Fruit fly (Drosophila melanogaster) whole organism, embryonic: ENCODE data around the gene Elp3.
A peak's percentile ranks its signal among the peaks of the same experiment; 100 is the strongest.

ENCODE experiments used
- Ada2b ChIP-seq: fragments of 200-800 bp; sonication (Bioruptor generic); IDR thresholded peaks from 2 replicates; pipeline ENCODE4 v1.3.6; 2022; ENCODE audit warnings: missing biosample characterization, missing genetic modification characterization
- Atf-2 ChIP-seq: fragments of 200-800 bp; sonication (Bioruptor generic); optimal IDR thresholded peaks from 2 replicates; lab custom pipeline; 2016; ENCODE audit warnings: missing biosample characterization, missing genetic modification characterization
- CG10209 ChIP-seq: fragments of 200-800 bp; sonication (Bioruptor generic); optimal IDR thresholded peaks from 3 replicates; lab custom pipeline; 2017; ENCODE audit warnings: missing biosample characterization, mild to moderate bottlenecking, missing genetic modification characterization, missing genetic modification reagents
- CG10543 ChIP-seq: fragments of 200-800 bp; sonication (Bioruptor generic); optimal IDR thresholded peaks from 3 replicates; lab custom pipeline; 2017; ENCODE audit warnings: missing biosample characterization, mild to moderate bottlenecking, missing genetic modification characterization, moderate library complexity
- CG10979 ChIP-seq: fragments of 200-800 bp; sonication (Bioruptor generic); optimal IDR thresholded peaks from 2 replicates; lab custom pipeline; 2018; ENCODE audit warnings: missing biosample characterization, mild to moderate bottlenecking, missing genetic modification characterization, moderate library complexity
- CG11085 ChIP-seq: fragments of 200-800 bp; sonication (Bioruptor generic); IDR thresholded peaks from 2 replicates; pipeline ENCODE4 v1.3.6; 2022; ENCODE audit warnings: missing biosample characterization, missing genetic modification characterization
- CG12236 ChIP-seq: fragments of 200-800 bp; sonication (Bioruptor generic); optimal IDR thresholded peaks from 2 replicates; lab custom pipeline; 2016; ENCODE audit warnings: missing biosample characterization, missing genetic modification characterization
- CG12659 ChIP-seq: fragments of 200-800 bp; sonication (Bioruptor generic); optimal IDR thresholded peaks from 3 replicates; lab custom pipeline; 2017; ENCODE audit warnings: mild to moderate bottlenecking, missing biosample characterization, missing genetic modification reagents, missing genetic modification characterization
- CG17361 ChIP-seq: fragments of 200-800 bp; sonication (Bioruptor generic); IDR thresholded peaks from 3 replicates; pipeline ENCODE4 v1.3.6; 2022; ENCODE audit warnings: missing biosample characterization, missing genetic modification characterization
- CG18476 ChIP-seq: fragments of 200-800 bp; sonication (Bioruptor generic); optimal IDR thresholded peaks from 2 replicates; lab custom pipeline; 2016; ENCODE audit warnings: missing biosample characterization, mild to moderate bottlenecking, missing genetic modification characterization
- CG18619 ChIP-seq: fragments of 200-800 bp; sonication (Bioruptor generic); optimal IDR thresholded peaks from 3 replicates; lab custom pipeline; 2017; ENCODE audit warnings: missing biosample characterization, mild to moderate bottlenecking, missing genetic modification characterization
- CG2129 ChIP-seq: fragments of 200-800 bp; sonication (Bioruptor generic); IDR thresholded peaks from 2 replicates; pipeline ENCODE4 v1.3.6; 2022; ENCODE audit warnings: missing biosample characterization, missing genetic modification characterization; ENCODE audit not compliant: partially characterized antibody
- CG31441 ChIP-seq: fragments of 200-800 bp; sonication (Bioruptor generic); IDR thresholded peaks from 2 replicates; pipeline ENCODE4 v1.3.6; 2022; ENCODE audit warnings: missing biosample characterization, missing genetic modification characterization
- CG32532 ChIP-seq: fragments of 200-800 bp; sonication (Bioruptor generic); IDR thresholded peaks from 2 replicates; pipeline ENCODE4 v1.3.6; 2022; ENCODE audit warnings: missing biosample characterization, missing genetic modification characterization
- CG6683 ChIP-seq: fragments of 200-800 bp; sonication (Bioruptor generic); optimal IDR thresholded peaks from 2 replicates; lab custom pipeline; 2017; ENCODE audit warnings: missing biosample characterization, mild to moderate bottlenecking, missing genetic modification characterization, missing genetic modification reagents
- CG9437 ChIP-seq: fragments of 200-800 bp; sonication (Bioruptor generic); optimal IDR thresholded peaks from 2 replicates; lab custom pipeline; 2018; ENCODE audit warnings: missing biosample characterization, mild to moderate bottlenecking, missing genetic modification characterization
- Dbx ChIP-seq: fragments of 200-800 bp; sonication (Bioruptor generic); IDR thresholded peaks from 3 replicates; pipeline ENCODE4 v1.3.6; 2022; ENCODE audit warnings: missing biosample characterization, missing genetic modification characterization
- Dp ChIP-seq: fragments of 200-800 bp; sonication (Bioruptor generic); optimal IDR thresholded peaks from 2 replicates; lab custom pipeline; 2018; ENCODE audit warnings: missing biosample characterization, mild to moderate bottlenecking, missing genetic modification characterization, moderate library complexity
- Dref ChIP-seq: fragments of 200-800 bp; sonication (Bioruptor generic); IDR thresholded peaks from 2 replicates; pipeline ENCODE4 v1.3.6; 2022; ENCODE audit warnings: missing biosample characterization, missing genetic modification characterization
- E2f1 ChIP-seq: fragments of 200-800 bp; sonication (Bioruptor generic); IDR thresholded peaks from 2 replicates; pipeline ENCODE4 v1.3.6; 2022; ENCODE audit warnings: missing biosample characterization, missing genetic modification characterization
- Eip74EF ChIP-seq, 2 experiments: fragments of 200-800 bp in 1 of 2; fragments of >200 bp in 1 of 2; sonication (Bioruptor generic) in 1 of 2; optimal IDR thresholded peaks; 2 replicates each; lab custom pipeline; 2017 to 2019; ENCODE audit warnings: missing biosample characterization in 2 of 2, missing genetic modification characterization in 2 of 2, mild to moderate bottlenecking in 1 of 2, moderate library complexity in 1 of 2
- Ets65A ChIP-seq: fragments of 200-800 bp; sonication (Bioruptor generic); peaks from one replicate; lab custom pipeline; 2016; ENCODE audit warnings: missing biosample characterization, missing genetic modification characterization
- H15 ChIP-seq: fragments of 200-800 bp; sonication (Bioruptor generic); IDR thresholded peaks from 3 replicates; pipeline ENCODE4 v1.3.6; 2022; ENCODE audit warnings: missing biosample characterization, missing genetic modification characterization
- H2.0 ChIP-seq: fragments of 200-800 bp; sonication (Bioruptor generic); IDR thresholded peaks from 2 replicates; pipeline ENCODE4 v1.3.6; 2022; ENCODE audit warnings: missing biosample characterization, missing genetic modification characterization
- Hr3 ChIP-seq: fragments of 200-800 bp; sonication (Bioruptor generic); optimal IDR thresholded peaks from 3 replicates; lab custom pipeline; 2016; ENCODE audit warnings: missing biosample characterization, missing genetic modification characterization
- Hr78 ChIP-seq, 2 experiments: fragments of 200-800 bp in 1 of 2; fragments of >200 bp in 1 of 2; sonication (Bioruptor generic) in 1 of 2; optimal IDR thresholded peaks; 2 replicates each; lab custom pipeline; 2017 to 2019; ENCODE audit warnings: missing biosample characterization in 2 of 2, missing genetic modification characterization in 2 of 2, mild to moderate bottlenecking in 1 of 2, moderate library complexity in 1 of 2
- MBD-R2 ChIP-seq: fragments of 200-800 bp; sonication (Bioruptor generic); IDR thresholded peaks from 2 replicates; pipeline ENCODE4 v1.3.6; 2022; ENCODE audit warnings: missing biosample characterization, missing genetic modification characterization
- Med ChIP-seq: fragments of 200-800 bp; sonication (Bioruptor generic); peaks from one replicate; lab custom pipeline; 2016; ENCODE audit warnings: missing biosample characterization, missing genetic modification characterization, mild to moderate bottlenecking, inconsistent platforms, moderate library complexity
- NFAT ChIP-seq: fragments of 200-800 bp; sonication (Bioruptor generic); IDR thresholded peaks from 2 replicates; pipeline ENCODE4 v1.3.6; 2022; ENCODE audit warnings: missing biosample characterization, missing genetic modification characterization
- Taf1 ChIP-seq: fragments of 200-800 bp; sonication (Bioruptor generic); IDR thresholded peaks from 2 replicates; pipeline ENCODE4 v1.3.6; 2022; ENCODE audit warnings: missing biosample characterization, missing genetic modification characterization
- az2 ChIP-seq: fragments of 200-800 bp; sonication (Bioruptor generic); optimal IDR thresholded peaks from 3 replicates; lab custom pipeline; 2016; ENCODE audit warnings: missing biosample characterization, missing genetic modification characterization
- crp ChIP-seq, 2 experiments: fragments of 200-800 bp; sonication (Bioruptor generic); optimal IDR thresholded peaks; 2 replicates in 1 of 2; 3 replicates in 1 of 2; lab custom pipeline; 2017; ENCODE audit warnings: missing biosample characterization in 2 of 2, missing genetic modification characterization in 2 of 2, mild to moderate bottlenecking in 1 of 2, moderate library complexity in 1 of 2
- dimm ChIP-seq: fragments of 200-800 bp; sonication (Bioruptor generic); IDR thresholded peaks from 2 replicates; pipeline ENCODE4 v1.3.6; 2022; ENCODE audit warnings: missing biosample characterization, missing genetic modification characterization
- dmrt99B ChIP-seq: fragments of 200-800 bp; sonication (Bioruptor generic); optimal IDR thresholded peaks from 2 replicates; lab custom pipeline; 2018; ENCODE audit warnings: missing biosample characterization, mild to moderate bottlenecking, missing genetic modification characterization, moderate library complexity
- en ChIP-seq: fragments of 200-800 bp; sonication (Bioruptor generic); optimal IDR thresholded peaks from 2 replicates; lab custom pipeline; 2016; ENCODE audit warnings: missing biosample characterization, missing genetic modification characterization
- grau ChIP-seq: fragments of 200-800 bp; optimal IDR thresholded peaks from 3 replicates; lab custom pipeline; 2019; ENCODE audit warnings: missing biosample characterization, mild to moderate bottlenecking, missing genetic modification characterization, moderate library complexity
- kah ChIP-seq: fragments of 200-800 bp; sonication (Bioruptor generic); optimal IDR thresholded peaks from 2 replicates; lab custom pipeline; 2018; ENCODE audit warnings: missing biosample characterization, mild to moderate bottlenecking, missing genetic modification characterization
- nau ChIP-seq: fragments of 200-800 bp; sonication (Bioruptor generic); optimal IDR thresholded peaks from 3 replicates; lab custom pipeline; 2017; ENCODE audit warnings: missing biosample characterization, mild to moderate bottlenecking, missing genetic modification characterization, missing genetic modification reagents
- nmo ChIP-seq: fragments of 200-800 bp; sonication (Bioruptor generic); optimal IDR thresholded peaks from 2 replicates; lab custom pipeline; 2018; ENCODE audit warnings: missing biosample characterization, mild to moderate bottlenecking, missing genetic modification characterization, moderate library complexity
- nom ChIP-seq: fragments of 200-800 bp; sonication (Bioruptor generic); optimal IDR thresholded peaks from 2 replicates; lab custom pipeline; 2017; ENCODE audit warnings: missing biosample characterization, missing genetic modification characterization, mild to moderate bottlenecking, moderate library complexity, missing genetic modification reagents
- oc ChIP-seq: fragments of 200-800 bp; sonication (Bioruptor generic); optimal IDR thresholded peaks from 2 replicates; lab custom pipeline; 2018; ENCODE audit warnings: missing biosample characterization, mild to moderate bottlenecking, missing genetic modification characterization, moderate library complexity
- prd ChIP-seq, 3 experiments: fragments of >200 bp in 2 of 3; fragments of 200-800 bp in 1 of 3; sonication (Bioruptor generic) in 1 of 3; optimal IDR thresholded peaks in 2 of 3; IDR thresholded peaks in 1 of 3; 2 replicates in 2 of 3; 3 replicates in 1 of 3; pipeline versions ENCODE4 v1.3.6 to Lab custom; 2017 to 2022; ENCODE audit warnings: missing biosample characterization in 1 of 3, missing genetic modification characterization in 1 of 3
- pzg ChIP-seq: fragments of 200-800 bp; sonication (Bioruptor generic); optimal IDR thresholded peaks from 3 replicates; lab custom pipeline; 2018; ENCODE audit warnings: missing biosample characterization, mild to moderate bottlenecking, missing genetic modification characterization, moderate library complexity
- run ChIP-seq: fragments of 200-800 bp; sonication (Bioruptor generic); optimal IDR thresholded peaks from 3 replicates; lab custom pipeline; 2018; ENCODE audit warnings: missing biosample characterization, mild to moderate bottlenecking, missing genetic modification characterization
- sc ChIP-seq, 3 experiments: fragments of >200 bp in 2 of 3; fragments of 200-800 bp in 1 of 3; sonication (Bioruptor generic) in 1 of 3; optimal IDR thresholded peaks; 2 replicates in 2 of 3; 3 replicates in 1 of 3; lab custom pipeline; 2017; ENCODE audit warnings: mild to moderate bottlenecking in 1 of 3, missing biosample characterization in 1 of 3, missing genetic modification characterization in 1 of 3, missing genetic modification reagents in 1 of 3
- schlank ChIP-seq: fragments of 200-800 bp; sonication (Bioruptor generic); optimal IDR thresholded peaks from 2 replicates; lab custom pipeline; 2018; ENCODE audit warnings: missing biosample characterization, mild to moderate bottlenecking, missing genetic modification characterization
- scrt ChIP-seq: fragments of 200-800 bp; sonication (Bioruptor generic); optimal IDR thresholded peaks from 2 replicates; lab custom pipeline; 2018; ENCODE audit warnings: missing biosample characterization, mild to moderate bottlenecking, missing genetic modification characterization, moderate library complexity
- so ChIP-seq: fragments of 200-800 bp; sonication (Bioruptor generic); IDR thresholded peaks from 3 replicates; pipeline ENCODE4 v1.3.6; 2022; ENCODE audit warnings: missing biosample characterization, missing genetic modification characterization
- stwl ChIP-seq: fragments of 200-800 bp; sonication (Bioruptor generic); optimal IDR thresholded peaks from 3 replicates; lab custom pipeline; 2018; ENCODE audit warnings: missing biosample characterization, mild to moderate bottlenecking, missing genetic modification characterization, moderate library complexity

Gene Elp3

DNA sequence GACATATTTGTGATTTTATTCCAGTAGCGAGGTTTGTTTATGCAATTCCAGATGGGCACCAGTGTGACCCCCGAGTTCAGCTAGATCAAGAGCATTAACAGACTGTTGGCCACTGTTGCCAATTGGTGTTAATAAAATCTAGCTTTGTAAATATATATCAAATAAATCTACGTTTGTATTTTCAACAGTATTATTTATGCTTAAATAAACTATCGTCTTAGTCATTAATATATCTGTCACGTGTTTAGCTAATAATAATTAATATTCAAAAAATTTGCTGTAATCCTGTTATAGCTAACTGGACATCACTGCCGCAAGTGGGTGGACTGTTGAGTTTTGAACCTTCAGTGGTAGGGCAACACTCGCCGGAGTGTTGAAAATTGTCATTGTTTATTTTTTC lies 15.0 kb downstream of the Elp3 start, which contains the start of the genes mRpL27 and CG15435 (continued):
- TF ChIP-seq Dp (GFP tag; lab: Kevin White, UChicago) (peak; percentile 13), CG10979 (tag; lab: Kevin White, UChicago) (peak; percentile 20), pzg (GFP tag; lab: Kevin White, UChicago) (peak; percentile 75), run (no peak), CG18619 (GFP tag; lab: Kevin White, UChicago) (no peak), oc (tag; lab: Kevin White, UChicago) (no peak), H15 (GFP tag; lab: Robert Waterston, UW) (no peak), CG2129 (GFP tag; lab: Robert Waterston, UW) (no peak), Med (GFP tag; lab: Kevin White, UChicago) (peak; percentile 79), CG12659 (peak; percentile 76), Hr3 (GFP tag; lab: Kevin White, UChicago) (peak; percentile 42), CG32532 (GFP tag; lab: Robert Waterston, UW) (peak; percentile 49), nau (no peak), scrt (GFP tag; lab: Kevin White, UChicago) (peak; percentile 59), grau (tag; lab: Kevin White, UChicago) (peak; percentile 58), Ada2b (GFP tag; lab: Robert Waterston, UW) (no peak), H2.0 (GFP tag; lab: Robert Waterston, UW) (no peak), kah (GFP tag; lab: Kevin White, UChicago) (peak; percentile 48), stwl (peak; percentile 83), Dbx (no peak), so (GFP tag; lab: Robert Waterston, UW) (no peak), az2 (GFP tag; lab: Kevin White, UChicago) (peak; percentile 25), sc (optimal IDR thresholded peaks at IDR 0.05; lab: Kevin White, UChicago) (no peak), sc (GFP tag; optimal IDR thresholded peaks at IDR 0.05; lab: Kevin White, UChicago) (peak; percentile 7), Eip74EF (GFP tag; optimal IDR thresholded peaks at IDR 0.05; lab: Kevin White, UChicago) (peak in 1 of 2 experiments; percentile 23), en (GFP tag; lab: Kevin White, UChicago) (no peak), CG6683 (GFP tag; lab: Kevin White, UChicago) (peak; percentile 27), CG9437 (no peak), Dref (GFP tag; lab: Robert Waterston, UW) (no peak), CG31441 (GFP tag; lab: Robert Waterston, UW) (peak; percentile 37; the same call in 1 of the 2 replicates), Taf1 (GFP tag; lab: Robert Waterston, UW) (no peak), CG10543 (GFP tag; lab: Kevin White, UChicago) (peak; percentile 12), CG18476 (peak; percentile 98), Hr78 (GFP tag; optimal IDR thresholded peaks at IDR 0.05; lab: Kevin White, UChicago) (no peak), crp (GFP tag; optimal IDR thresholded peaks at IDR 0.05; lab: Kevin White, UChicago) (peak in 1 of 2 experiments; percentile 70), dmrt99B (tag; lab: Kevin White, UChicago) (peak; percentile 15), NFAT (GFP tag; lab: Robert Waterston, UW) (no peak), CG10209 (GFP tag; lab: Kevin White, UChicago) (peak; percentile 7), nmo (GFP tag; lab: Kevin White, UChicago) (peak; percentile 78), Ets65A (GFP tag; lab: Kevin White, UChicago) (peak; percentile 86), MBD-R2 (GFP tag; lab: Robert Waterston, UW) (peak; percentile 71), prd (optimal IDR thresholded peaks at IDR 0.05; lab: Kevin White, UChicago) (no peak), prd (GFP tag; IDR thresholded peaks at IDR 0.05; lab: Robert Waterston, UW) (peak; percentile 28; the same call in 1 of the 3 replicates), Atf-2 (GFP tag; lab: Kevin White, UChicago) (no peak), CG17361 (GFP tag; lab: Robert Waterston, UW) (peak; percentile 59; the same call in 1 of the 3 replicates), nom (GFP tag; lab: Kevin White, UChicago) (peak; percentile 17), schlank (tag; lab: Kevin White, UChicago) (no peak), CG12236 (GFP tag; lab: Kevin White, UChicago) (no peak), CG11085 (GFP tag; lab: Robert Waterston, UW) (no peak), dimm (GFP tag; lab: Robert Waterston, UW) (no peak), E2f1 (GFP tag; lab: Robert Waterston, UW) (no peak)
